Fruit fly (Drosophila melanogaster) whole organism, embryonic: ENCODE data around the gene CG7203.

Source experiments
- ATbp ChIP-seq: fragments of 200-800 bp; sonication (Bioruptor generic); optimal IDR thresholded peaks from 2 replicates; lab custom pipeline; 2017; ENCODE audit warnings: missing biosample characterization, mild to moderate bottlenecking, missing genetic modification characterization, missing genetic modification reagents
- B-H2 ChIP-seq: fragments of 200-800 bp; sonication (Bioruptor generic); optimal IDR thresholded peaks from 2 replicates; lab custom pipeline; 2018; ENCODE audit warnings: missing biosample characterization, mild to moderate bottlenecking, missing genetic modification characterization
- CG10543 ChIP-seq: fragments of 200-800 bp; sonication (Bioruptor generic); optimal IDR thresholded peaks from 3 replicates; lab custom pipeline; 2017; ENCODE audit warnings: missing biosample characterization, mild to moderate bottlenecking, missing genetic modification characterization, moderate library complexity
- CG11085 ChIP-seq: fragments of 200-800 bp; sonication (Bioruptor generic); IDR thresholded peaks from 2 replicates; pipeline ENCODE4 v1.3.6; 2022; ENCODE audit warnings: missing biosample characterization, missing genetic modification characterization
- CG12155 ChIP-seq: fragments of 200-800 bp; sonication (Bioruptor generic); optimal IDR thresholded peaks from 3 replicates; lab custom pipeline; 2016; ENCODE audit warnings: missing biosample characterization, missing genetic modification characterization
- CG13296 ChIP-seq: fragments of 200-800 bp; sonication (Bioruptor generic); optimal IDR thresholded peaks from 3 replicates; lab custom pipeline; 2018; ENCODE audit warnings: missing biosample characterization, mild to moderate bottlenecking, missing genetic modification characterization
- CG14710 ChIP-seq: fragments of 200-800 bp; sonication (Bioruptor generic); optimal IDR thresholded peaks from 3 replicates; lab custom pipeline; 2019; ENCODE audit warnings: missing biosample characterization, mild to moderate bottlenecking, missing genetic modification characterization, moderate library complexity
- CG14965 ChIP-seq: fragments of 200-800 bp; sonication (Bioruptor generic); optimal IDR thresholded peaks from 2 replicates; lab custom pipeline; 2016; ENCODE audit warnings: missing biosample characterization, missing genetic modification characterization, borderline replicate concordance
- CG15073 ChIP-seq: fragments of 200-800 bp; sonication (Bioruptor generic); optimal IDR thresholded peaks from 2 replicates; lab custom pipeline; 2016; ENCODE audit warnings: missing biosample characterization, missing genetic modification characterization
- CG15269 ChIP-seq: fragments of 200-800 bp; sonication (Bioruptor generic); optimal IDR thresholded peaks from 2 replicates; lab custom pipeline; 2018; ENCODE audit warnings: missing biosample characterization, mild to moderate bottlenecking, missing genetic modification characterization, moderate library complexity
- CG17359 ChIP-seq: fragments of 200-800 bp; sonication (Bioruptor generic); optimal IDR thresholded peaks from 3 replicates; lab custom pipeline; 2018; ENCODE audit warnings: missing biosample characterization, mild to moderate bottlenecking, missing genetic modification characterization, moderate library complexity
- CG17361 ChIP-seq: fragments of 200-800 bp; sonication (Bioruptor generic); IDR thresholded peaks from 3 replicates; pipeline ENCODE4 v1.3.6; 2022; ENCODE audit warnings: missing biosample characterization, missing genetic modification characterization
- CG18262 ChIP-seq: fragments of 200-800 bp; optimal IDR thresholded peaks from 3 replicates; lab custom pipeline; 2019; ENCODE audit warnings: missing biosample characterization, mild to moderate bottlenecking, missing genetic modification characterization, moderate library complexity
- CG18599 ChIP-seq: fragments of 200-800 bp; sonication (Bioruptor generic); optimal IDR thresholded peaks from 3 replicates; lab custom pipeline; 2017; ENCODE audit warnings: missing biosample characterization, missing genetic modification characterization, mild to moderate bottlenecking, moderate library complexity, missing genetic modification reagents
- CG2678 ChIP-seq: fragments of 200-800 bp; sonication (Bioruptor generic); optimal IDR thresholded peaks from 3 replicates; lab custom pipeline; 2019; ENCODE audit warnings: missing biosample characterization, mild to moderate bottlenecking, missing genetic modification characterization, moderate library complexity
- CG31224 ChIP-seq: fragments of 200-800 bp; sonication (Bioruptor generic); IDR thresholded peaks from 2 replicates; pipeline ENCODE4 v1.3.6; 2022; ENCODE audit warnings: missing biosample characterization, missing genetic modification characterization
- CG32532 ChIP-seq: fragments of 200-800 bp; sonication (Bioruptor generic); IDR thresholded peaks from 2 replicates; pipeline ENCODE4 v1.3.6; 2022; ENCODE audit warnings: missing biosample characterization, missing genetic modification characterization
- CG6791 ChIP-seq: fragments of 200-800 bp; sonication (Bioruptor generic); IDR thresholded peaks from 3 replicates; pipeline ENCODE4 v1.3.6; 2022; ENCODE audit warnings: missing biosample characterization, missing genetic modification characterization; ENCODE audit not compliant: partially characterized antibody
- CG8388 ChIP-seq: fragments of 200-800 bp; sonication (Bioruptor generic); optimal IDR thresholded peaks from 2 replicates; lab custom pipeline; 2019; ENCODE audit warnings: missing biosample characterization, mild to moderate bottlenecking, missing genetic modification characterization, moderate library complexity
- CG9817 ChIP-seq: fragments of 200-800 bp; sonication (Bioruptor generic); optimal IDR thresholded peaks from 2 replicates; lab custom pipeline; 2018; ENCODE audit warnings: missing biosample characterization, mild to moderate bottlenecking, missing genetic modification characterization, moderate library complexity
- CG9876 ChIP-seq: fragments of 200-800 bp; sonication (Bioruptor generic); optimal IDR thresholded peaks from 2 replicates; lab custom pipeline; 2016; ENCODE audit warnings: missing biosample characterization, missing genetic modification characterization
- Camta ChIP-seq: fragments of 200-800 bp; sonication (Bioruptor generic); optimal IDR thresholded peaks from 2 replicates; lab custom pipeline; 2016; ENCODE audit warnings: missing biosample characterization, missing genetic modification characterization
- CkIIα-i1 ChIP-seq: fragments of 200-800 bp; sonication (Bioruptor generic); IDR thresholded peaks from 2 replicates; pipeline ENCODE4 v1.3.6; 2022; ENCODE audit warnings: missing biosample characterization, missing genetic modification characterization
- CrebB ChIP-seq: fragments of 200-800 bp; sonication (Bioruptor generic); optimal IDR thresholded peaks from 3 replicates; lab custom pipeline; 2018; ENCODE audit warnings: missing biosample characterization, mild to moderate bottlenecking, missing genetic modification characterization
- Dek ChIP-seq: fragments of 200-800 bp; sonication (Bioruptor generic); optimal IDR thresholded peaks from 3 replicates; lab custom pipeline; 2019; ENCODE audit warnings: missing biosample characterization, mild to moderate bottlenecking, missing genetic modification characterization, moderate library complexity
- Fer2 ChIP-seq: fragments of 200-800 bp; sonication (Bioruptor generic); optimal IDR thresholded peaks from 2 replicates; lab custom pipeline; 2018; ENCODE audit warnings: missing biosample characterization, mild to moderate bottlenecking, missing genetic modification characterization, moderate library complexity
- HLH3B ChIP-seq: fragments of 200-800 bp; sonication (Bioruptor generic); IDR thresholded peaks from 2 replicates; pipeline ENCODE4 v1.3.6; 2022; ENCODE audit warnings: missing biosample characterization, missing genetic modification characterization
- Hsf ChIP-seq: fragments of 200-800 bp; sonication (Bioruptor generic); optimal IDR thresholded peaks from 3 replicates; lab custom pipeline; 2016; ENCODE audit warnings: missing biosample characterization, missing genetic modification characterization
- Lpt ChIP-seq: fragments of >200 bp; optimal IDR thresholded peaks from 2 replicates; lab custom pipeline; 2018; ENCODE audit warnings: missing biosample characterization, missing genetic modification characterization
- Sin3A ChIP-seq: fragments of >200 bp; optimal IDR thresholded peaks from 2 replicates; lab custom pipeline; 2018
- bcd ChIP-seq: fragments of 200-800 bp; sonication (Bioruptor generic); optimal IDR thresholded peaks from 2 replicates; lab custom pipeline; 2017; ENCODE audit warnings: missing biosample characterization, mild to moderate bottlenecking, missing genetic modification characterization
- crp ChIP-seq, 2 experiments: fragments of 200-800 bp; sonication (Bioruptor generic); optimal IDR thresholded peaks; 2 replicates in 1 of 2; 3 replicates in 1 of 2; lab custom pipeline; 2017; ENCODE audit warnings: missing biosample characterization in 2 of 2, missing genetic modification characterization in 2 of 2, mild to moderate bottlenecking in 1 of 2, moderate library complexity in 1 of 2
- dan ChIP-seq: fragments of 200-800 bp; sonication (Bioruptor generic); IDR thresholded peaks from 2 replicates; pipeline ENCODE4 v1.3.6; 2022; ENCODE audit warnings: missing biosample characterization, missing genetic modification characterization
- ems ChIP-seq: fragments of 200-800 bp; sonication (Bioruptor generic); optimal IDR thresholded peaks from 3 replicates; lab custom pipeline; 2016; ENCODE audit warnings: missing biosample characterization, missing genetic modification characterization
- fru ChIP-seq: fragments of >200 bp; optimal IDR thresholded peaks from 2 replicates; lab custom pipeline; 2017
- ken ChIP-seq: fragments of 200-800 bp; sonication (Bioruptor generic); IDR thresholded peaks from 3 replicates; pipeline ENCODE4 v1.3.6; 2022; ENCODE audit warnings: missing biosample characterization, missing genetic modification characterization
- knrl ChIP-seq: fragments of 200-800 bp; sonication (Bioruptor generic); IDR thresholded peaks from 3 replicates; pipeline ENCODE4 v1.3.6; 2022; ENCODE audit warnings: missing biosample characterization, missing genetic modification characterization; ENCODE audit not compliant: partially characterized antibody
- luna ChIP-seq: fragments of 200-800 bp; sonication (Bioruptor generic); optimal IDR thresholded peaks from 2 replicates; lab custom pipeline; 2016; ENCODE audit warnings: missing biosample characterization, missing genetic modification characterization
- maf-S ChIP-seq: fragments of 200-800 bp; sonication (Bioruptor generic); optimal IDR thresholded peaks from 2 replicates; lab custom pipeline; 2016; ENCODE audit warnings: missing biosample characterization, missing genetic modification characterization
- pb ChIP-seq: fragments of 200-800 bp; sonication (Bioruptor generic); optimal IDR thresholded peaks from 3 replicates; lab custom pipeline; 2016; ENCODE audit warnings: missing biosample characterization, missing genetic modification characterization
- row ChIP-seq: fragments of 200-800 bp; sonication (Bioruptor generic); IDR thresholded peaks from 3 replicates; pipeline ENCODE4 v1.3.6; 2022; ENCODE audit warnings: missing biosample characterization, missing genetic modification characterization
- run ChIP-seq: fragments of 200-800 bp; sonication (Bioruptor generic); optimal IDR thresholded peaks from 3 replicates; lab custom pipeline; 2018; ENCODE audit warnings: missing biosample characterization, mild to moderate bottlenecking, missing genetic modification characterization
- sim ChIP-seq: fragments of 200-800 bp; sonication (Bioruptor generic); IDR thresholded peaks from 2 replicates; pipeline ENCODE4 v1.3.6; 2022; ENCODE audit warnings: missing biosample characterization, missing genetic modification characterization
- slp2 ChIP-seq: fragments of 200-800 bp; sonication (Bioruptor generic); optimal IDR thresholded peaks from 2 replicates; lab custom pipeline; 2016; ENCODE audit warnings: missing biosample characterization, missing genetic modification characterization
- stwl ChIP-seq: fragments of 200-800 bp; sonication (Bioruptor generic); optimal IDR thresholded peaks from 3 replicates; lab custom pipeline; 2018; ENCODE audit warnings: missing biosample characterization, mild to moderate bottlenecking, missing genetic modification characterization, moderate library complexity
- unpg ChIP-seq: fragments of 200-800 bp; sonication (Bioruptor generic); optimal IDR thresholded peaks from 3 replicates; lab custom pipeline; 2018; ENCODE audit warnings: missing biosample characterization, mild to moderate bottlenecking, missing genetic modification characterization, moderate library complexity
- vfl ChIP-seq: fragments of 200-800 bp; sonication (Bioruptor generic); optimal IDR thresholded peaks from 2 replicates; lab custom pipeline; 2016; ENCODE audit warnings: missing biosample characterization, missing genetic modification characterization
- wdn ChIP-seq: fragments of 200-800 bp; sonication (Bioruptor generic); IDR thresholded peaks from 2 replicates; pipeline ENCODE4 v1.3.6; 2022; ENCODE audit warnings: missing biosample characterization, missing genetic modification characterization
- zen ChIP-seq: fragments of 200-800 bp; sonication (Bioruptor generic); optimal IDR thresholded peaks from 3 replicates; lab custom pipeline; 2018; ENCODE audit warnings: missing biosample characterization, mild to moderate bottlenecking, missing genetic modification characterization, moderate library complexity
- zf30C ChIP-seq: fragments of 200-800 bp; sonication (Bioruptor generic); optimal IDR thresholded peaks from 3 replicates; lab custom pipeline; 2018; ENCODE audit warnings: missing biosample characterization, mild to moderate bottlenecking, missing genetic modification characterization

CG7203 gene

DNA sequence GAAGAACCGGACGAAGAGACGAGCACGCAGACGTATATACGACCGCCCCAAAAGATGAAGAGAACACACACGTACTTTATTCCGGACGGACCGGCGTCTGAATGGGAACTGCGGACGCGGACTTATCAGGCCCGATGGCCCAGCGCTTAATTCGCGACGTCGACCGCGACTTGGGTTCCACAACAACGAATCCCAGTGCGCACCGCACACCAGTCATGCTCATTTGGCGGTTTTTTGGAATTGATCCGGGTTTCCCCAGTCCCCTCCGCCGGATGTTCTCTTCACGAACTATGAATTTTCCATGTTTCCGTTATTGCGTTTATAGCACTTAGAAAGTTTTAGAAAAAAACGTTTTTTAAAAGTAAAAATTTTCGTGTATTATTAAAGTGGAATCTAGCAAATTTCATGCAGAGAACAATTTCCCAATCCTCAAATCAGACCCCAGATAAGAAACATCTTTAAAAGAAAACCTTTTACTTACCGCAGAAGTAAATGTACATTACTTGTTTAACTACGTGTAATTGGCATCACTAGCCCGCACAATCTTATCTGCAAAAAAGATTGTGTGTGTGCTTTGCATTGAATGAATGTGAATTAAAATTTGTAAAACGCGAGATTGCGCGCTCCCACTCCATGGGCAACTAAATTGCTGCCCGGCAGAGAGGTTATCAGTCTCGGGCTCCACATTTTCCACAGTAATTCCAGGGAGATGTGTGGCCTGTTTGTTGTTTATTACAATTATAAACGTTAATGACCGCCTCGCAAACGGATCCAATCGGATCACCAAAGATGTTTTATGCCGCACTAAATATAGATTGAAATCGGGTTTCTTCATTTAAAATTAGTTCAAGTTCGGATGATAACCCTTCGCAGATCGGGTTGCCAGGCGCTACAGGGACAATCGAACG is 37.7 kb upstream of the CG7203 start, which contains the start of gene CG7149 (continued):
- TF ChIP-seq Sin3A (lab: Kevin White, UChicago) (no peak), CG17359 (tag; lab: Kevin White, UChicago) (no peak), maf-S (no peak), CG11085 (GFP tag; lab: Robert Waterston, UW) (no peak), CkIIα-i1 (GFP tag; lab: Robert Waterston, UW) (no peak), CG8388 (no peak), Fer2 (tag; lab: Kevin White, UChicago) (no peak), CrebB (tag; lab: Kevin White, UChicago) (no peak), HLH3B (no peak), B-H2 (GFP tag; lab: Kevin White, UChicago) (no peak), slp2 (GFP tag; lab: Kevin White, UChicago) (no peak), luna (GFP tag; lab: Kevin White, UChicago) (no peak), CG12155 (GFP tag; lab: Kevin White, UChicago) (no peak), CG10543 (peak; percentile 21), CG13296 (no peak), crp (GFP tag; optimal IDR thresholded peaks at IDR 0.05; lab: Kevin White, UChicago) (no peak), run (no peak), row (peak; percentile 84), CG9876 (GFP tag; lab: Kevin White, UChicago) (no peak), CG15073 (GFP tag; lab: Kevin White, UChicago) (no peak), CG6791 (no peak), bcd (GFP tag; lab: Kevin White, UChicago) (no peak), CG17361 (GFP tag; lab: Robert Waterston, UW) (no peak), pb (GFP tag; lab: Kevin White, UChicago) (no peak), ATbp (no peak), Hsf (GFP tag; lab: Kevin White, UChicago) (peak; percentile 21), stwl (no peak), CG14965 (GFP tag; lab: Kevin White, UChicago) (no peak), CG14710 (tag; lab: Kevin White, UChicago) (no peak), unpg (GFP tag; lab: Kevin White, UChicago) (no peak), CG18599 (GFP tag; lab: Kevin White, UChicago) (peak; percentile 39), fru (lab: Kevin White, UChicago) (no peak), zen (tag; lab: Kevin White, UChicago) (no peak), knrl (no peak), Camta (no peak), vfl (GFP tag; lab: Kevin White, UChicago) (no peak), ems (GFP tag; lab: Kevin White, UChicago) (no peak), sim (GFP tag; lab: Robert Waterston, UW) (no peak), Dek (peak; percentile 4), zf30C (GFP tag; lab: Kevin White, UChicago) (no peak), CG31224 (GFP tag; lab: Robert Waterston, UW) (no peak), CG32532 (GFP tag; lab: Robert Waterston, UW) (no peak), Lpt (GFP tag; lab: Kevin White, UChicago) (no peak), CG2678 (peak; percentile 20), dan (GFP tag; lab: Robert Waterston, UW) (no peak), CG9817 (tag; lab: Kevin White, UChicago) (peak; percentile 10), CG15269 (tag; lab: Kevin White, UChicago) (no peak), ken (GFP tag; lab: Robert Waterston, UW) (peak; percentile 42; the same call in 1 of the 3 replicates), CG18262 (no peak), wdn (GFP tag; lab: Robert Waterston, UW) (no peak)
